Fruit fly (Drosophila melanogaster): Measurements from ENCODE around the gene FipoQ.

The FipoQ gene

DNA sequence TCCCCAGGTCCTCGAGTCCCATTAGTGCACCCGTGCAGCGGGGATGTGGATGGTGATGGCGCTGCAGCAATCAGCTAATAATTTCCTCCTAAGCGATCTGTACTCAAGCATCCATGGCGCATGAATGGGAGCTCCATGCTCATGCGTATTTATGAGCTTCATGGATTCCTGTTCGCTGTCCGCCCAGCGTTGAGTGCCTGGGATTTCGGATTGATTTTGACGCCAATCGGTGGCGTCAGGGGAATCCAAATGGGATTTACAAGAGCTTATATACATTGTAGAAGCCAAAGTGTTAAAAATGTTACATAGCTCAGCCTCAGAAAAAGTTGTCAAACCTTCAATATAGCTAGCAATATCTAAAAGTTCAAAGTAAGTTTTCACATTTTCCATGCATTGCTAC lies 20.8 kb downstream of the FipoQ start, which contains the start of gene ND-20L:
ND-20L (plus strand) TSS at position 301 of the 400 bp plus-strand sequence.
- TF ChIP-seq CG11294 (GFP tag; IDR thresholded peaks at IDR 0.05): no peak

DNA sequence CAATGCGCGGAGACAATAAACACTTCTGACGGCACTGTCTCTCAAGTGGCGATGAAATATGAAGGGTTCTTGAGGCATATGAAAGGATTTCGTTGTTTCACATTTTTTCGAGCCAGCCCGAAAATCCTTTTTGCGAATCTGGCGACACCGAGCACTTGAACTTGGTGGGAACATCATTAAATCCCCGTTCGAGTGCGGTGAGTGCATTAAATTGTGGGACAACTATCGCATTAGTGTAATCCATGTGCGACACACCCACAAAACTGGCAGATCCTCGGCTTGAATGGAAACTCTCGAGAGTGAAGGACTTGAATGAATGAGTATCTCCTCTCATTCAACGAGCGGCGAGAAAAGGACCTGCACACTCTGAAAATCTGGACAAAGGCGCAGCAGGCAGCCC lies 22.2 kb downstream of the FipoQ start:
- no peak for TF ChIP-seq CG8119 (GFP tag; IDR thresholded peaks at IDR 0.05)

DNA sequence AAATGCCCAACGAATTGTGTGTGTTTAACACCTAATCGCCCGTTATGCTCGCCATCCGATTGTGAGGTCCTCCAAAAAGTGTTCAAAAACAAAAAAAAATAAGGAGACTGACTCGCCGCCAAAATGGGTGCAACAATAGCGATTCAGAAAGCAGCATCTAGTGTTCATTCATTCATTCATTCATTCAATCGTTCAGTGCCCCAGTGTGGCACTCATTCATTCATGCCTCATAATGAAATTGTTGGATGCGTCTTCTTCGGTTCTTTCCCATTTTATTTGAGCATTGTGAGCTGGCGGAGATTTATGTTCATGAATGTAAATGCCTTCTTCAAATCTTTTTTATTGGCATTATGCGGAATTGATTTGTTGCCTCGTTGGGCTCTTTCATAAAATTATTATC lies 23.3 kb downstream of the FipoQ start:
- TF ChIP-seq Ets96B (tag; optimal IDR thresholded peaks at IDR 0.05) (no peak), Smox (GFP tag; optimal IDR thresholded peaks at IDR 0.05) (no peak), Eip93F (GFP tag; optimal IDR thresholded peaks at IDR 0.05) (no peak), esn (GFP tag; optimal IDR thresholded peaks at IDR 0.05) (no peak), CG11762 (GFP tag; optimal IDR thresholded peaks at IDR 0.05; ENCODE audit: insufficient read depth) (no peak), CG11902 (GFP tag; optimal IDR thresholded peaks at IDR 0.05) (no peak), achi (GFP tag; optimal IDR thresholded peaks at IDR 0.05) (no peak), Eip75B (GFP tag; optimal IDR thresholded peaks at IDR 0.05) (no peak), Blimp-1 (GFP tag; optimal IDR thresholded peaks at IDR 0.05) (no peak), svp (GFP tag) (no peak), Hr39 (GFP tag; optimal IDR thresholded peaks at IDR 0.05) (no peak), acj6 (GFP tag; optimal IDR thresholded peaks at IDR 0.05) (no peak), OdsH (GFP tag; optimal IDR thresholded peaks at IDR 0.05) (no peak), Met (GFP tag; optimal IDR thresholded peaks at IDR 0.05) (no peak), CG10669 (GFP tag; optimal IDR thresholded peaks at IDR 0.05) (no peak), salr (GFP tag; optimal IDR thresholded peaks at IDR 0.05) (no peak), Eip78C (GFP tag) (no peak), CG8632 (GFP tag; optimal IDR thresholded peaks at IDR 0.05) (no peak), CG7368 (GFP tag; optimal IDR thresholded peaks at IDR 0.05) (no peak)

DNA sequence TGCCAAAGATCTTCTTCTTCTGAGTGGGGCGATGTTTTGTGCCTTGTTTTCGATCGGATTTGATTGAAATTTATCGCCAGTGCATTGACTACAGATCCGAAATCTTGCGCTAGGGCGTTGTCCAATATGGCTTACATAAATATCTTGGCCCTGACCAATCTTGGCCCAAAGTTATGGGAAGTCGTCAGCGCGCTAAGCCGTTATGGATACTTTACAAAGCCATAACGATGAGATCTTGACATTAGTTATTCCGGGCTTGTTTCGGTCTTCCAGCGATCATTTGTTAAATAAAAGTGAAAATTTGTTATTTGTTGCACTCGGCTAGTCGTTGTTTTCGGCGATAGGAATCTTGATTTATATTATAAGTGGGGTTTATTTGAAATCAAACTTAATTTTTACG lies 23.9 kb downstream of the FipoQ start:
- TF ChIP-seq CG6854 (GFP tag; optimal IDR thresholded peaks at IDR 0.05) (no peak), CG7368 (GFP tag; optimal IDR thresholded peaks at IDR 0.05) (no peak), Eip93F (GFP tag; optimal IDR thresholded peaks at IDR 0.05) (no peak), CG11902 (GFP tag; optimal IDR thresholded peaks at IDR 0.05) (no peak), CG6276 (GFP tag; optimal IDR thresholded peaks at IDR 0.05) (no peak)

DNA sequence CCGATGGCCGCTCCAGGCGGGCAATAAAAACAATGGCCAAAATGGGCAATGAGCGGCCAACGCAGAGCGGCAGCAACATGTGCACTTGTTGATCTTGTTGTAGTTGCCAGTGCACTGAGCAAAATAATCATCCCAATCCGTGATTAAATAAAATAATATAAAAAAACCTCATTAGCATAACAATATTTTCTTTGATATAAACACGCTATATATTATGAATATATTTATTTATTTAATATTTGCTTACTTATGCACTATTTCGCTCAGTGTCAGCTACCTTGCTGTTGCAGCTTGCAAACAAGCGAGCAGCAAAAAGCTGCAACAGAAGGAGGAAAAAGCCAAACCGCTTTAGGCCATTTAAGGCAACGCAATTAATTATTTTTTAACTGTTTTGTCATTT lies 24.8 kb downstream of the FipoQ start:
- TF ChIP-seq Hr39 (GFP tag; optimal IDR thresholded peaks at IDR 0.05) (peak; percentile 6), esn (GFP tag; optimal IDR thresholded peaks at IDR 0.05) (peak; percentile 69), fd85E (GFP tag; optimal IDR thresholded peaks at IDR 0.05) (no peak), CG6163 (GFP tag; IDR thresholded peaks at IDR 0.05) (peak; percentile 87), CG15336 (GFP tag; IDR thresholded peaks at IDR 0.05) (peak; percentile 77), Eip93F (GFP tag; optimal IDR thresholded peaks at IDR 0.05) (peak; percentile 21), CG9139 (GFP tag; optimal IDR thresholded peaks at IDR 0.05) (peak; percentile 70), OdsH (GFP tag; optimal IDR thresholded peaks at IDR 0.05) (peak; percentile 77), CG6854 (GFP tag; optimal IDR thresholded peaks at IDR 0.05) (peak; percentile 39), Sox14 (GFP tag; optimal IDR thresholded peaks at IDR 0.05) (peak; percentile 3), Eip78C (GFP tag) (peak; percentile 93), Gug (GFP tag; IDR thresholded peaks at IDR 0.05) (peak; percentile 43; the same call in 1 of the 2 replicates), CG6808 (GFP tag; optimal IDR thresholded peaks at IDR 0.05) (peak; percentile 81), CG7368 (GFP tag; optimal IDR thresholded peaks at IDR 0.05) (peak; percentile 65), vri (GFP tag; optimal IDR thresholded peaks at IDR 0.05) (peak; percentile 22), CG31627 (GFP tag; optimal IDR thresholded peaks at IDR 0.05) (peak; percentile 25), CG8319 (GFP tag; optimal IDR thresholded peaks at IDR 0.05) (peak; percentile 46), cyc (GFP tag; optimal IDR thresholded peaks at IDR 0.05) (peak; percentile 57), dac (GFP tag; optimal IDR thresholded peaks at IDR 0.05) (no peak), CG3919 (GFP tag; optimal IDR thresholded peaks at IDR 0.05) (peak; percentile 82), Ets96B (tag; optimal IDR thresholded peaks at IDR 0.05) (peak; percentile 79), net (GFP tag; optimal IDR thresholded peaks at IDR 0.05) (peak; percentile 68), CG10631 (GFP tag; optimal IDR thresholded peaks at IDR 0.05) (peak; percentile 69), fkh (GFP tag; optimal IDR thresholded peaks at IDR 0.05) (no peak), CG11762 (GFP tag; optimal IDR thresholded peaks at IDR 0.05; ENCODE audit: insufficient read depth) (peak; percentile 51), Ets21C (GFP tag; optimal IDR thresholded peaks at IDR 0.05) (peak; percentile 4), topi (GFP tag; optimal IDR thresholded peaks at IDR 0.05) (peak; percentile 61), CG11902 (GFP tag; optimal IDR thresholded peaks at IDR 0.05) (peak; percentile 67), CG10669 (GFP tag; optimal IDR thresholded peaks at IDR 0.05) (peak; percentile 77), CG34406 (GFP tag; optimal IDR thresholded peaks at IDR 0.05) (peak; percentile 78), Sox15 (GFP tag; optimal IDR thresholded peaks at IDR 0.05) (peak; percentile 41)

All from whole organism, prepupa.